Worm (Caenorhabditis elegans): ENCODE results near the gene ZK1320.13.

Gene ZK1320.13

DNA sequence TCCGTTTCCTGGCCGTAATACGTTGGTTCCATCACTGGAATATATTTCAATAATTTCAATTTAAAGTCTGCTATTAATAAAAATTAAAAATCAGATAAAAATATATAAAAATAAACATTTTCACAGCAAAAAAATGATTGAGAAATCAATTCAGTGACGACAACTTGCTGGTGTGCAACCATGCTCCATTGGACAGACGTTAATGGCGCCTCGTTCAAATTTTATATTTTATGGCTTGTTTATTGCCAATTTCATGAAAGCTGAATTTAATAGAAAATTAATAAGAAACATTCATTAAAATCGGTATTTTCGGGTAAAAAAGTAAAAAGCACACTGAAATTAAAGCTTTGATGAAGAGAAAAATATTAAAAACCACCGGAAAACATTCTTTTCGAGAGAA lies 25.6 kb downstream of the ZK1320.13 start, which contains the start of gene Y53C12A.3 (continued):
- no peak for TF ChIP-seq hlh-11 (tag; optimal IDR thresholded peaks at IDR 0.05)
- peak; percentile 12 for TF ChIP-seq mep-1 (tag; optimal IDR thresholded peaks at IDR 0.05)
- TF ChIP-seq php-3 (GFP tag; IDR thresholded peaks at IDR 0.05) = no peak
- TF ChIP-seq lsy-2 (tag; optimal IDR thresholded peaks at IDR 0.05) = peak in 1 of 2 experiments; percentile 81
- peak; percentile 18 for TF ChIP-seq nhr-6 (tag; optimal IDR thresholded peaks at IDR 0.05)
- no peak for TF ChIP-seq R02D3.7 (tag; optimal IDR thresholded peaks at IDR 0.05)
- peak; percentile 70 for TF ChIP-seq mes-2 (tag; optimal IDR thresholded peaks at IDR 0.05; ENCODE audit: poor library complexity, severe bottlenecking)
- TF ChIP-seq tra-1 (GFP tag; IDR thresholded peaks at IDR 0.05) = no peak
- TF ChIP-seq lin-15B (tag; optimal IDR thresholded peaks at IDR 0.05) = no peak
- no peak for TF ChIP-seq jun-1 (tag; optimal IDR thresholded peaks at IDR 0.05)
- TF ChIP-seq dmd-8 (GFP tag; IDR thresholded peaks at IDR 0.05) = no peak
- no peak for TF ChIP-seq egl-43 (GFP tag; IDR thresholded peaks at IDR 0.05)
- no peak for TF ChIP-seq dmd-6 (GFP tag; IDR thresholded peaks at IDR 0.05)
- TF ChIP-seq T26A8.4 (GFP tag; IDR thresholded peaks at IDR 0.05) = no peak
- TF ChIP-seq nhr-102 (tag; optimal IDR thresholded peaks at IDR 0.05) = no peak
- no peak for TF ChIP-seq ZK337.2 (GFP tag; IDR thresholded peaks at IDR 0.05)
- TF ChIP-seq D1046.2 (GFP tag; IDR thresholded peaks at IDR 0.05) = no peak
- TF ChIP-seq snpc-4 (tag; optimal IDR thresholded peaks at IDR 0.05) = no peak
- no peak for TF ChIP-seq zfp-3 (GFP tag; conservative IDR thresholded peaks at IDR 0.05)
- TF ChIP-seq tag-97 (GFP tag; IDR thresholded peaks at IDR 0.05) = no peak
- TF ChIP-seq mxl-2 (GFP tag; conservative IDR thresholded peaks at IDR 0.05) = no peak
- TF ChIP-seq nhr-28 (tag; optimal IDR thresholded peaks at IDR 0.05) = peak; percentile 6
- no peak for TF ChIP-seq attf-4 (tag; optimal IDR thresholded peaks at IDR 0.05)
- peak; percentile 89 for TF ChIP-seq dpl-1 (GFP tag; optimal IDR thresholded peaks at IDR 0.05)
- no peak for TF ChIP-seq fkh-10 (GFP tag; optimal IDR thresholded peaks at IDR 0.05)
- TF ChIP-seq unc-130 (GFP tag; optimal IDR thresholded peaks at IDR 0.05) = no peak
- TF ChIP-seq ceh-82 (tag; optimal IDR thresholded peaks at IDR 0.05) = no peak
- peak; percentile 34 for TF ChIP-seq T20F7.1 (GFP tag; optimal IDR thresholded peaks at IDR 0.05)
- no peak for TF ChIP-seq lin-39 (tag; optimal IDR thresholded peaks at IDR 0.05)
- TF ChIP-seq nhr-237 (tag; optimal IDR thresholded peaks at IDR 0.05) = no peak
- TF ChIP-seq hif-1 (tag; optimal IDR thresholded peaks at IDR 0.05) = no peak
- no peak for TF ChIP-seq vab-7 (GFP tag; IDR thresholded peaks at IDR 0.05)

DNA sequence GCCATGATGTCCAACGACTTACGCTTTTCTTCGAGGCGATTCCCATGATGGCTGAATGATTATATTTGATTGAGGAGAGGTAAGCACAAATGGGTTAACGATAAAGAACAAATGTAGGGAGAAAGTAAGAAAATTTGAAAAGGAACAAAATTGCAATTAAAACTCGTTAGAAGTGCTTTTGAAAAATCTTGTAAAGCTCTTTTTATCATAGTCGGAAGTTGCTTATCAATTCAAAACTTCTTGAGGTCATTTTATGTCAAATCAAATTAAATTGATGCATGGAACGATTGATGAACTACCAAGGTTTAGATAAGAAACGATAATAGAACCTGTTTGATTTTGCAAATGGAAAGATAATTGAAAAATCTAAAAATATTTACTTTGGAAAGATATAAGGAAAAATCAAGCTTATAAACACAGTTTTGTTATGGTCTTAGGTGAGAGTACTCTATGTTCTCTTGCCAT lies 28.3 kb downstream of the ZK1320.13 start, which contains the start of gene glt-5:
Gene glt-5 (minus strand): TSS at position 51 of the 465 bp plus-strand sequence.
- no peak for TF ChIP-seq Y105C5A.15 (GFP tag; IDR thresholded peaks at IDR 0.05)
- TF ChIP-seq tag-97 (GFP tag; IDR thresholded peaks at IDR 0.05) = no peak
- no peak for TF ChIP-seq mxl-3 (GFP tag; optimal IDR thresholded peaks at IDR 0.05)
- TF ChIP-seq nhr-6 (tag; optimal IDR thresholded peaks at IDR 0.05) = no peak
- TF ChIP-seq jun-1 (tag; optimal IDR thresholded peaks at IDR 0.05) = no peak
- TF ChIP-seq lsy-2 (tag; optimal IDR thresholded peaks at IDR 0.05) = no peak
- TF ChIP-seq snpc-4 (tag; optimal IDR thresholded peaks at IDR 0.05) = no peak
- TF ChIP-seq ceh-44 (GFP tag; IDR thresholded peaks at IDR 0.05) = no peak
- no peak for TF ChIP-seq fos-1 (tag; optimal IDR thresholded peaks at IDR 0.05)
- no peak for TF ChIP-seq T20F7.1 (GFP tag; optimal IDR thresholded peaks at IDR 0.05)
- no peak for TF ChIP-seq daf-19 (GFP tag; conservative IDR thresholded peaks at IDR 0.05)
- TF ChIP-seq hlh-11 (tag; optimal IDR thresholded peaks at IDR 0.05) = no peak
- TF ChIP-seq F37D6.2 (tag; optimal IDR thresholded peaks at IDR 0.05) = no peak
- no peak for TF ChIP-seq lin-29 (GFP tag; IDR thresholded peaks at IDR 0.05)

DNA sequence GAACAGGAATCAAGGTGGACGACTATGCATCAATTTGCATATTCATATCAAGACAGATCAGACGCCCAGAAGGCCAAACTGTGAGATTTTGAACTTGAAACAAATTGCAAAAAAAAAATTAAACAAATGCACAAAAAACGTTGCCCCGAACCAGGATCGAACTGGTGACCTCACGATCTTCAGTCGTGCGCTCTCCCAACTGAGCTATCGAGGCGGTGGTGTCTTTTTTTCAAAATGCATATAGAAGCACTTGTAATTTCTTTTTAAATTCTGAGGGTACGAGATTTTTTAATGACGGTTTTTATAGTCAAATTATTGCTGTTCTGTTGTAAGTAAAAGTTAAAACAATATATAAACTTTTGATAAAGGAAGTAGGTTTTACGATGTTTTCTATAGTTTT lies 32.5 kb downstream of the ZK1320.13 start:
- TF ChIP-seq daf-16 (GFP tag; optimal IDR thresholded peaks at IDR 0.05) (peak in 1 of 2 experiments; percentile 29), daf-16 (tag; optimal IDR thresholded peaks at IDR 0.05) (no peak), rbr-2 (tag; optimal IDR thresholded peaks at IDR 0.05) (no peak), ceh-62 (tag; optimal IDR thresholded peaks at IDR 0.05) (no peak), vab-7 (GFP tag; IDR thresholded peaks at IDR 0.05) (peak; percentile 75), spr-1 (tag; optimal IDR thresholded peaks at IDR 0.05) (no peak), hif-1 (tag; optimal IDR thresholded peaks at IDR 0.05) (no peak), unc-130 (GFP tag; optimal IDR thresholded peaks at IDR 0.05) (peak; percentile 0), hlh-11 (tag; optimal IDR thresholded peaks at IDR 0.05) (no peak), hmg-1.1 (GFP tag; IDR thresholded peaks at IDR 0.05) (no peak), pha-4 (GFP tag; IDR thresholded peaks at IDR 0.05) (peak; percentile 58; the same call in 1 of the 2 replicates), pha-4 (tag; optimal IDR thresholded peaks at IDR 0.05) (no peak), mes-2 (tag; optimal IDR thresholded peaks at IDR 0.05; ENCODE audit: poor library complexity, severe bottlenecking) (peak; percentile 59), dpl-1 (GFP tag; optimal IDR thresholded peaks at IDR 0.05) (peak; percentile 10), cey-2 (tag; optimal IDR thresholded peaks at IDR 0.05; ENCODE audit: borderline replicate concordance, insufficient read depth) (no peak), Y75B8A.6 (GFP tag; IDR thresholded peaks at IDR 0.05) (no peak), ceh-44 (GFP tag; IDR thresholded peaks at IDR 0.05) (0 out of 2 replicates have a peak, but pooled peaks have one; percentile 13), mxl-2 (GFP tag; conservative IDR thresholded peaks at IDR 0.05) (no peak)
